Fruit fly (Drosophila melanogaster) whole organism, wandering third instar larva: ENCODE measurements around the gene CG10730.

Experiments used
- CG32264 ChIP-seq: fragments of 200-800 bp; sonication (Bioruptor generic); optimal IDR thresholded peaks from 2 replicates; lab custom pipeline; 2016; ENCODE audit warnings: missing biosample characterization, missing genetic modification characterization
- CG9705 ChIP-seq: fragments of 200-800 bp; sonication (Bioruptor generic); optimal IDR thresholded peaks from 2 replicates; lab custom pipeline; 2018; ENCODE audit warnings: missing biosample characterization, mild to moderate bottlenecking, missing genetic modification characterization
- CrebA ChIP-seq: fragments of 200-800 bp; sonication (Bioruptor generic); optimal IDR thresholded peaks from 2 replicates; lab custom pipeline; 2016; ENCODE audit warnings: missing biosample characterization, mild to moderate bottlenecking, missing genetic modification characterization, borderline replicate concordance
- Mio ChIP-seq: sonication (Bioruptor generic); optimal IDR thresholded peaks from 2 replicates; lab custom pipeline; 2016; ENCODE audit warnings: missing biosample characterization, missing genetic modification characterization
- N ChIP-seq: fragments of >200 bp; optimal IDR thresholded peaks from 2 replicates; lab custom pipeline; 2018; ENCODE audit warnings: missing biosample characterization, missing external identifiers, missing genetic modification characterization
- fru ChIP-seq: fragments of 200-800 bp; sonication (Bioruptor generic); optimal IDR thresholded peaks from 3 replicates; lab custom pipeline; 2016; ENCODE audit warnings: missing biosample characterization, mild to moderate bottlenecking, missing genetic modification characterization
- h ChIP-seq: fragments of 200-800 bp; sonication (Bioruptor generic); optimal IDR thresholded peaks from 3 replicates; lab custom pipeline; 2016; ENCODE audit warnings: missing biosample characterization, mild to moderate bottlenecking, missing genetic modification characterization
- jim ChIP-seq: fragments of 175-275, 200-325 bp; sonication (Bioruptor generic); optimal IDR thresholded peaks from 2 replicates; lab custom pipeline; 2016; ENCODE audit warnings: missing biosample characterization, mild to moderate bottlenecking, missing genetic modification characterization
- woc ChIP-seq: sonication (Bioruptor generic); optimal IDR thresholded peaks from 2 replicates; lab custom pipeline; 2016; ENCODE audit warnings: missing biosample characterization, mild to moderate bottlenecking, missing genetic modification characterization

- TF ChIP-seq CrebA (GFP tag; lab: Kevin White, UChicago) = no peak
- TF ChIP-seq Mio (GFP tag; lab: Kevin White, UChicago) = no peak
- no peak for TF ChIP-seq CG9705 (GFP tag; lab: Kevin White, UChicago)
- TF ChIP-seq CG32264 (GFP tag; lab: Kevin White, UChicago) = no peak
- no peak for TF ChIP-seq woc (GFP tag; lab: Kevin White, UChicago)
- no peak for TF ChIP-seq N (GFP tag; lab: Kevin White, UChicago)
- no peak for TF ChIP-seq h (GFP tag; lab: Kevin White, UChicago)
- no peak for TF ChIP-seq jim (GFP tag; lab: Kevin White, UChicago)
- TF ChIP-seq fru (GFP tag; lab: Kevin White, UChicago) = no peak
These were observed 4.1 kb downstream of the CG10730 start for dm6 chr2L:20067928-20068327.
